Worm (Caenorhabditis elegans): Measurements from ENCODE around the gene ras-2.

DNA sequence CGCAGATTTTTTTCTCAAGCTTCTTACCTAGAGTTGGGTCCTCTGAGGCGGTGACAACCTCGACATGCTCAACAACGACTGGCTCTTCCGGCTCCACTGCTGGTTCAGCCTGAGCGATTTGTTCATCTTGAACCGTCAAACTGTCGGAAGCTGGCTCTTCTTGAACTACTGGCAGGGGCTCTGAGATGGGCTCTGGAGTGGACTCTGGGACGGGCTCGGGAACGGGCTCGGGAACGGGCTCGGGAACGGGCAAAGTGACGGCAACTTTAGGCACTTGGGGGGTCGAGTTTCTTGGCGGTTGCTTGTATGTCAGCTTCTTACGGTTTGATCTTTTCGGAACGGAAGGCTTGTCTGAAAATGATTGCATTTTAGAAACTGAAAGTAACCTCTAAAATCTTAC is 23.0 kb upstream of the ras-2 start:
- no peak for TF ChIP-seq unc-62 (GFP tag; optimal IDR thresholded peaks at IDR 0.05)
- TF ChIP-seq alr-1 (tag; optimal IDR thresholded peaks at IDR 0.05): no peak
- TF ChIP-seq nhr-12 (tag; optimal IDR thresholded peaks at IDR 0.05): no peak
- no peak for TF ChIP-seq nhr-129 (tag; optimal IDR thresholded peaks at IDR 0.05)
- no peak for TF ChIP-seq ZK546.5 (tag; optimal IDR thresholded peaks at IDR 0.05)
- no peak for TF ChIP-seq blmp-1 (tag; optimal IDR thresholded peaks at IDR 0.05; ENCODE audit: insufficient read depth)
- no peak for TF ChIP-seq nhr-77 (tag; optimal IDR thresholded peaks at IDR 0.05)
- no peak for TF ChIP-seq snpc-4 (tag; optimal IDR thresholded peaks at IDR 0.05)
- no peak for TF ChIP-seq nhr-237 (tag; optimal IDR thresholded peaks at IDR 0.05)
- TF ChIP-seq ztf-1 (GFP tag; conservative IDR thresholded peaks at IDR 0.05): no peak
- TF ChIP-seq lin-11 (tag; optimal IDR thresholded peaks at IDR 0.05): no peak

All from whole organism, L2 larva.